Worm (Caenorhabditis elegans): ENCODE measurements around the gene K08D8.2.

K08D8.2 gene

DNA sequence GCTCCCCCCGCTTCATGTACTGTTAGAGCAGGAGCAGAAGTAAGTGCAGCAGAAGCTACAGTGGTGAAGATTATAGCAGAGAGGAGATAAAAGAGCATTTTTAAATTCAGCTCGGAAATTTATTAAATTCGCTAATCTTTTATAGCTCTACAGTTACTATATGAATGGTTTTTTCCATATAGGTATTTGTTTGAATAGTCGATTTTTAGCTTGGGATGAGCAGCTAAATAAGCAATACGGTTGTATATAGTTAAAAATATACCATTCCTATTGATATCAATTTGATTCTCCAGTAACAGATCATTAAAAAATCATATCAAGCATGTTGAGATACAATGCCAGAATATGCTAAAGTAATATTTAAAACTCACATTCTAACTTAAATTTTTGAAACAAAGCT is 23.8 kb downstream of the K08D8.2 start, which contains the start of gene srlf-5:
Gene srlf-5 (minus strand): TSS at position 101 of the 400 bp plus-strand sequence.
- TF ChIP-seq lin-13 (GFP tag; optimal IDR thresholded peaks at IDR 0.05) (no peak), R02D3.7 (tag; optimal IDR thresholded peaks at IDR 0.05) (no peak), F13H6.1 (tag; optimal IDR thresholded peaks at IDR 0.05) (no peak), zag-1 (tag; optimal IDR thresholded peaks at IDR 0.05) (no peak), C34F6.9 (tag; optimal IDR thresholded peaks at IDR 0.05) (no peak), nhr-6 (tag; optimal IDR thresholded peaks at IDR 0.05) (no peak), mab-5 (tag; optimal IDR thresholded peaks at IDR 0.05) (no peak), blmp-1 (tag; optimal IDR thresholded peaks at IDR 0.05; ENCODE audit: insufficient read depth) (no peak), peb-1 (tag; optimal IDR thresholded peaks at IDR 0.05) (no peak), alr-1 (tag; optimal IDR thresholded peaks at IDR 0.05) (no peak), ama-1 (optimal IDR thresholded peaks at IDR 0.05) (no peak), nhr-11 (tag; optimal IDR thresholded peaks at IDR 0.05) (no peak), Y55F3AM.14 (GFP tag; optimal IDR thresholded peaks at IDR 0.05) (no peak), nhr-237 (tag; optimal IDR thresholded peaks at IDR 0.05) (no peak), nhr-25 (tag; optimal IDR thresholded peaks at IDR 0.05) (no peak)

- TF ChIP-seq ztf-4 (tag; optimal IDR thresholded peaks at IDR 0.05) = no peak
- TF ChIP-seq fos-1 (tag; optimal IDR thresholded peaks at IDR 0.05) = peak; percentile 90
- TF ChIP-seq ceh-82 (tag; optimal IDR thresholded peaks at IDR 0.05) = no peak
- no peak for TF ChIP-seq lin-39 (tag; optimal IDR thresholded peaks at IDR 0.05)
- no peak for TF ChIP-seq ZK546.5 (tag; optimal IDR thresholded peaks at IDR 0.05)
- TF ChIP-seq alr-1 (tag; optimal IDR thresholded peaks at IDR 0.05) = no peak
- no peak for TF ChIP-seq lin-11 (tag; optimal IDR thresholded peaks at IDR 0.05)
- no peak for TF ChIP-seq nhr-11 (tag; optimal IDR thresholded peaks at IDR 0.05)
- TF ChIP-seq sma-9 (GFP tag; optimal IDR thresholded peaks at IDR 0.05) = peak; percentile 67
- no peak for TF ChIP-seq sma-9 (tag; optimal IDR thresholded peaks at IDR 0.05)
- TF ChIP-seq peb-1 (tag; optimal IDR thresholded peaks at IDR 0.05) = no peak
- TF ChIP-seq nhr-77 (tag; optimal IDR thresholded peaks at IDR 0.05) = no peak
- peak; percentile 41 for TF ChIP-seq crh-2 (tag; optimal IDR thresholded peaks at IDR 0.05)
- peak; percentile 52 for TF ChIP-seq sma-3 (GFP tag; optimal IDR thresholded peaks at IDR 0.05)
- no peak for TF ChIP-seq blmp-1 (tag; optimal IDR thresholded peaks at IDR 0.05; ENCODE audit: insufficient read depth)
- TF ChIP-seq gmeb-1 (tag; optimal IDR thresholded peaks at IDR 0.05) = peak; percentile 24
- no peak for TF ChIP-seq zag-1 (tag; optimal IDR thresholded peaks at IDR 0.05)
Measured at ce11 chrIV:12936221-12936776, 33.4 kb downstream of the K08D8.2 start, which contains the start of the genes cld-1 and dod-21. cld-1 (minus strand) TSS chrIV:12936271. dod-21 (plus strand) TSS chrIV:12936738.

DNA sequence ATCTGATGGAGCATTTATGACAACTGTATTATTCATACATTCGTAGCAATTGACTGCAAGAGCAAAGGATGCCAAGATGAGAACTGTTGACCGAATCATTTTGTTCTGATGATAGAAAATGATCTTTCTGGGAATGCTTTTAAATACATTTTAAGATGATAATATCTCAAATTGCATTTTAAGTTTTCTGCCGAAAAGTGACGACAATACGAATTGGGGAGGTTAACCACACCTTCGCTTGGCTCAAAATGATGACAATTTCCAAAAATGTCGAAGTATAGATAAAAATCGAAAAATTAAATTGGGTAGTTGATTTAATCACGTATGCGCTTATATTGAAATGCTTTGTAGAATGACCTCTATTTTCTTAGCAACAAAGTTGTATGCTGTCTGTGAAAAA is 38.4 kb downstream of the K08D8.2 start, which contains the start of gene dod-24:
Gene dod-24 (minus strand): TSS at position 101 of the 400 bp plus-strand sequence.
- TF ChIP-seq nhr-6 (tag; optimal IDR thresholded peaks at IDR 0.05) (no peak), ZK546.5 (tag; optimal IDR thresholded peaks at IDR 0.05) (no peak), nhr-11 (tag; optimal IDR thresholded peaks at IDR 0.05) (no peak), unc-62 (GFP tag; optimal IDR thresholded peaks at IDR 0.05) (no peak), egl-27 (tag; optimal IDR thresholded peaks at IDR 0.05) (no peak), unc-55 (GFP tag; optimal IDR thresholded peaks at IDR 0.05) (no peak), lsy-2 (tag; optimal IDR thresholded peaks at IDR 0.05) (no peak), unc-39 (tag; optimal IDR thresholded peaks at IDR 0.05) (no peak), nhr-23 (tag; optimal IDR thresholded peaks at IDR 0.05) (no peak), R02D3.7 (tag; optimal IDR thresholded peaks at IDR 0.05) (no peak), zag-1 (tag; optimal IDR thresholded peaks at IDR 0.05) (no peak), F13H6.1 (tag; optimal IDR thresholded peaks at IDR 0.05) (no peak), nhr-25 (tag; optimal IDR thresholded peaks at IDR 0.05) (no peak), mdl-1 (tag; optimal IDR thresholded peaks at IDR 0.05) (no peak)

DNA sequence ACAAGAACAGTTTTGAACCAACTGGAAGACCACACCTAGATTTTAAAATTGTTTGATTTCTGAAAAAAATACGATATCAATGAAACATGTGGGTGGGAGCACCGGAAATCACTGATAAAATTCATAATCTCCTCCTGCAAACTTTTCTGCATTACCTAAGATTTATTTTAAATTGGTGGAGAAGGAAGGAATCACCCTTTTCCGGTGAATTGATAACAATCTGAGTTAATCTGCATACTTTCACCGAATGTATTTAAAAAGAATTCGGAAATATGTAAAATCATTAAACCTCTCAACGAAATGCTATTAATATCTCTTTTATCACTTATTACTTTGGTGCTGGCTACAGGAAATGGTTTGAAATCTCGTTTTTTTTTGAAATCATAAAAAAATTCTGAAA is 39.8 kb downstream of the K08D8.2 start, which contains the start of gene dct-19:
Gene dct-19 (plus strand): TSS at position 301 of the 400 bp plus-strand sequence.
- TF ChIP-seq ZK546.5 (tag; optimal IDR thresholded peaks at IDR 0.05) (no peak), F13H6.1 (tag; optimal IDR thresholded peaks at IDR 0.05) (no peak), ceh-16 (tag; optimal IDR thresholded peaks at IDR 0.05) (no peak), ceh-82 (tag; optimal IDR thresholded peaks at IDR 0.05) (no peak), mab-5 (tag; optimal IDR thresholded peaks at IDR 0.05) (no peak), elt-3 (tag; optimal IDR thresholded peaks at IDR 0.05) (no peak), sma-9 (GFP tag; optimal IDR thresholded peaks at IDR 0.05) (no peak), sma-9 (tag; optimal IDR thresholded peaks at IDR 0.05) (no peak), unc-55 (GFP tag; optimal IDR thresholded peaks at IDR 0.05) (no peak), lin-11 (tag; optimal IDR thresholded peaks at IDR 0.05) (no peak), nhr-12 (tag; optimal IDR thresholded peaks at IDR 0.05) (no peak), nhr-77 (tag; optimal IDR thresholded peaks at IDR 0.05) (no peak), nhr-10 (tag; optimal IDR thresholded peaks at IDR 0.05) (no peak), mbf-1 (tag; optimal IDR thresholded peaks at IDR 0.05) (no peak)

All from whole organism, L2 larva.